Fruit fly (Drosophila melanogaster) whole organism, adult: Measurements from ENCODE around the gene Jhbp4.

Experiments
- CG11617 ChIP-seq: fragments of 200-800 bp; sonication (Bioruptor generic); optimal IDR thresholded peaks from 2 replicates; lab custom pipeline; 2017; ENCODE audit warnings: mild to moderate bottlenecking, missing biosample characterization, missing genetic modification reagents, missing genetic modification characterization
- CG12768 ChIP-seq: fragments of 200-800 bp; sonication (Bioruptor generic); optimal IDR thresholded peaks from 2 replicates; lab custom pipeline; 2017; ENCODE audit warnings: missing biosample characterization, missing genetic modification characterization, mild to moderate bottlenecking, moderate library complexity, missing genetic modification reagents
- CG14711 ChIP-seq: fragments of 200-800 bp; sonication (Bioruptor generic); optimal IDR thresholded peaks from 2 replicates; lab custom pipeline; 2018; ENCODE audit warnings: missing biosample characterization, mild to moderate bottlenecking, missing genetic modification characterization, moderate library complexity
- CG1620 ChIP-seq: fragments of 200-800 bp; sonication (Bioruptor generic); optimal IDR thresholded peaks from 2 replicates; lab custom pipeline; 2016; ENCODE audit warnings: missing biosample characterization, missing genetic modification characterization
- CG33017 ChIP-seq: fragments of 200-800 bp; sonication (Bioruptor generic); optimal IDR thresholded peaks from 2 replicates; lab custom pipeline; 2018; ENCODE audit warnings: missing biosample characterization, mild to moderate bottlenecking, missing genetic modification characterization, moderate library complexity
- CG5204 ChIP-seq: fragments of 200-800 bp; sonication (Bioruptor generic); optimal IDR thresholded peaks from 2 replicates; lab custom pipeline; 2016; ENCODE audit warnings: missing biosample characterization, missing genetic modification characterization
- CG7045 ChIP-seq: fragments of 200-800 bp; sonication (Bioruptor generic); optimal IDR thresholded peaks from 2 replicates; lab custom pipeline; 2017; ENCODE audit warnings: missing biosample characterization, mild to moderate bottlenecking, missing genetic modification characterization
- CG7101 ChIP-seq: fragments of 200-800 bp; sonication (Bioruptor generic); optimal IDR thresholded peaks from 2 replicates; lab custom pipeline; 2018; ENCODE audit warnings: missing biosample characterization, mild to moderate bottlenecking, missing genetic modification characterization, moderate library complexity
- Clk ChIP-seq: fragments of 200-800 bp; sonication (Bioruptor generic); optimal IDR thresholded peaks from 2 replicates; lab custom pipeline; 2017; ENCODE audit warnings: missing biosample characterization, missing genetic modification characterization
- Crg-1 ChIP-seq: fragments of 200-800 bp; sonication (Bioruptor generic); optimal IDR thresholded peaks from 2 replicates; lab custom pipeline; 2016; ENCODE audit warnings: missing biosample characterization, missing genetic modification characterization
- Hr96 ChIP-seq: fragments of 200-800 bp; sonication (Bioruptor generic); optimal IDR thresholded peaks from 2 replicates; lab custom pipeline; 2016; ENCODE audit warnings: missing biosample characterization, missing genetic modification characterization
- Mnt ChIP-seq: fragments of 200-800 bp; sonication (Bioruptor generic); optimal IDR thresholded peaks from 2 replicates; lab custom pipeline; 2016; ENCODE audit warnings: missing biosample characterization, mild to moderate bottlenecking, missing genetic modification characterization
- bab1 ChIP-seq: fragments of 200-800 bp; sonication (Bioruptor generic); optimal IDR thresholded peaks from 3 replicates; lab custom pipeline; 2019; ENCODE audit warnings: missing biosample characterization, mild to moderate bottlenecking, missing genetic modification characterization, moderate library complexity
- cic ChIP-seq: fragments of 200-800 bp; sonication (Bioruptor generic); optimal IDR thresholded peaks from 2 replicates; lab custom pipeline; 2017; ENCODE audit warnings: missing biosample characterization, mild to moderate bottlenecking, missing genetic modification characterization, moderate library complexity
- cnc ChIP-seq, 2 experiments: fragments of >200 bp; optimal IDR thresholded peaks; 2 replicates each; lab custom pipeline; 2017
- kay ChIP-seq: fragments of 200-800 bp; sonication (Bioruptor generic); peaks from one replicate; lab custom pipeline; 2016; ENCODE audit warnings: missing biosample characterization, missing genetic modification characterization, borderline replicate concordance
- ovo ChIP-seq: fragments of 200-800 bp; sonication (Bioruptor generic); optimal IDR thresholded peaks from 2 replicates; lab custom pipeline; 2016; ENCODE audit warnings: missing biosample characterization, missing genetic modification characterization
- pad ChIP-seq: fragments of 200-800 bp; sonication (Bioruptor generic); optimal IDR thresholded peaks from 3 replicates; lab custom pipeline; 2017; ENCODE audit warnings: missing biosample characterization, missing genetic modification characterization, mild to moderate bottlenecking, moderate library complexity, missing genetic modification reagents
- tj ChIP-seq: fragments of 200-800 bp; sonication (Bioruptor generic); optimal IDR thresholded peaks from 3 replicates; lab custom pipeline; 2017; ENCODE audit warnings: missing biosample characterization, mild to moderate bottlenecking, missing genetic modification characterization, moderate library complexity
- toe ChIP-seq: fragments of 200-800 bp; sonication (Bioruptor generic); optimal IDR thresholded peaks from 2 replicates; lab custom pipeline; 2016; ENCODE audit warnings: missing biosample characterization, missing genetic modification characterization

The Jhbp4 gene

DNA sequence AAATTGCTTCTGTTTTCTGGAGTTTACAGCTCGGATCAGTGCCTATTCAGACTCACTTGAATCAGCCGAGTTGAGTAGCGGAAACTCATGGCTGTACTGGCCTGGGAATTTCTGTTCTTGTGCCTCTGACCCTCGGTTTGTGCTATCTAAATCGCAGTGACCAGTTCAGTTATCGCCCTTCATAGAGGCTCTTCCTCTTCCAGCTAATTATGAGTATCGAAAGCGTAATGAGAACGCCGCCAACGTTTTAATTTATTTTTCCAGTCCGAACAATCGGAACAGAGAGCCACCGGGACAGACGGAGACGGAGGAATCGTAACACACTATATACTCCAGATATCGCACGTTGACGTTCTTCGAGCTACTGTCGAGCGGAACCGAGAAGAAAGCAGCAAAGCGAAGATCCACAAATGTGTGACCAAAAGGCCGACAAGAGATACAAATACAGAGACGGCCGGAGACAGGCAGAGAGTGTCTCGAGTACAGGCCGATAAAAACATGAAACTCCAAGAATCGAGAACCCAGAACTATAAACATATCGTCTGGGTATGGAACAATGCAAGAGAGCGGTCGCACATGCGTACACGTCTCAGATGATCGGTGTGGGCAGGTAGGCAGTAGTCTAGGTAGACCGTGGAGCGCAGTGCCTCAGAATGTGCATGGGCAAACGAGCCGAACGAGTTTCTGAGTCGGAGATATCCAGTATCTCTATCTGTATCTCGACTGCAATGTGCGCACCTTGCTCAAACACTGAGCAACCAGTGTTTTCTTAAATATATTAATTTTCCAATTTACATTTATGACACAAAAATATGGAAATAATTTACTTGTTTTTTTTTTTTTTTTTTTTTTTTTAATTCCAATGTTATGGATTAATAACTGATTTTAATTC is 28.6 kb downstream of the Jhbp4 start:
- TF ChIP-seq Hr96 (GFP tag; lab: Kevin White, UChicago) (no peak), CG12768 (GFP tag; lab: Kevin White, UChicago) (no peak), CG5204 (GFP tag; lab: Kevin White, UChicago) (peak; percentile 5), CG7045 (GFP tag; lab: Kevin White, UChicago) (no peak)

DNA sequence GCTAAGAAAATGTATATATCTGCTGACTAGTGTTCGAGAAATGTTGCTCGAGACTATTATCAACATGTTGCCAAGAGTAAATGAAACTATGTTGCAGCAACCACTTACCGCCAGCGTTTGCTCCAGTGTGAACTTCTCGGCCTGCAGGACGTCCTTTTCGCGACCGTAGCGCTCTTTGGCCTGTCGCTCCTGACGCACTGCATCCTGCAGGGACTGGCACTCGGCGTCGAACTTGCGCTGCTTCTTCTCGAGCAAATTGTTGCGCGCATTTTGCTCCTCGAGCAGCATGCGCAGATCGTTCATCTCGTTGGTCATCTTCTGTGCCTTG is 29.2 kb downstream of the Jhbp4 start:
- no peak for TF ChIP-seq ovo (GFP tag; lab: Kevin White, UChicago)
- no peak for TF ChIP-seq tj (GFP tag; lab: Kevin White, UChicago)
- TF ChIP-seq CG7045 (GFP tag; lab: Kevin White, UChicago), result no peak
- TF ChIP-seq CG1620 (GFP tag; lab: Kevin White, UChicago), result no peak
- TF ChIP-seq Hr96 (GFP tag; lab: Kevin White, UChicago), result no peak
- TF ChIP-seq Mnt (GFP tag; lab: Kevin White, UChicago), result no peak
- no peak for TF ChIP-seq CG12768 (GFP tag; lab: Kevin White, UChicago)
- no peak for TF ChIP-seq CG5204 (GFP tag; lab: Kevin White, UChicago)
- no peak for TF ChIP-seq kay (GFP tag; lab: Kevin White, UChicago)
- no peak for TF ChIP-seq pad (GFP tag; lab: Kevin White, UChicago)
- no peak for TF ChIP-seq cic
- no peak for TF ChIP-seq cnc (optimal IDR thresholded peaks at IDR 0.05; lab: Kevin White, UChicago)

DNA sequence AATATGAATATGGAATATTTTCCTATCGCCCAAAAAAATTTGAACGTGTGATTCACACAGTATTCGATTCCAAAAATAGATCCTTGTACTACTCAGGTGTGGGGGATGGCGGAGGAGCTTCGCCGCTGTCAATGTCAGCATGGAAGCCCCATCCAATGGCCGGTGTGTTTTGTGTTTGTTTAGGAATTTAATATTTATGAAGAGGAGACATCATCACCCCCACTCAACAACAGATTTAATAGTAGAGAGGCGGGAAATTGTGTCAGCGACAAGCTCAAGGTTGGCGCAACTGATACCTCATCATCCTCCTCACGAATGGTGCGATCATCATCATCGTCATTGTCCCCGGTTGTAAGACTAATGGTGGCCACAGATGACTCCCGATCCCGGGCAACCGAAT is 30.8 kb downstream of the Jhbp4 start:
- no peak for TF ChIP-seq kay (GFP tag; lab: Kevin White, UChicago)
- no peak for TF ChIP-seq CG11617 (GFP tag; lab: Kevin White, UChicago)

DNA sequence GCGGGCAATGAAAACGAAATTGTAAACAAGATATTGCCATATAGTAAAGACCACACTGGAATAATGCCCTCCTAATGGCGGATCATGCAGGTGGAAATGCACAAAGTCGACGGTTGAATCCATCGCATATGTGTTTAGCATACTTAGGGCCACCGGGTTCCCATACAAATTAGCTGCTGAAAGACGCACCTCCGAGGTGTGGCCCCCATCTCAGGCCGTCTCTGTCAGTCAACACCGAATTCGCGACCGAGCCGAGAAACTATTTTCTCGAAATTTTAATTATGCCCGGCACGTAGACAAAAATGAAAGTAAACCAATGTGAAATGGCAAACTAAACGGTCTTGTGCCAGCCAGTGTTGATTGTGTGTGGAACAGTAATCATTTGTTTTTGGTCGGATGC is 34.9 kb downstream of the Jhbp4 start:
- TF ChIP-seq cic, result no peak
- TF ChIP-seq CG12768 (GFP tag; lab: Kevin White, UChicago), result no peak

DNA sequence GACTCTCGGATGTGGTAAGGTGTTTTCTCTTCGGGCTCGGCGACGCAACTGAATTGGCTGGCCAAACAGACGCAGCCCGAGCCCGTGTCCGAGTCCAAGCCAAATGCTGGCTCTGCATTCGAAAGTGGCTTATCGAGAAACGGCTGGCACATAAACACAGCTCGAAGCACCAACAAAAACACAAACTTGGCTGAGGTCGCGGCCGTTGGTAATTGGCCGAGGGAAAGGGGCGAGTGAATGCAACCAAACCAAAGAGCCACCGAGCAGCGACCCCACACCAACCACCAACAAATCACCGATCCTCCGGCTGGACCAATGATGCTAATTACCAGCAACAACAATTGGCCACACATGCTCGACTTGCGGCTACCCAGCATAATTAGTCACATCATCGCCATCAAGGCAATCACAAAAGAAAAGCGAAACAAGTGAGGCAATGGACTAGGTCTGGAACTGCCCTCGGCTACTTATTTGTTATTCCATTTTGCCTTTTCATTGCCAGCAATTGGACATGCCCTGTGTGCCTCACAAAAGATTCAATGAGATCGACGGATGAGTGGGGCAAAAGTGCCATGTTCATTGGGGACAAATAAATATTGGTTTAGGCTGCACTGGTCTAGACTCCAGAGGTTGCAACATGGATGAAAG is 37.8 kb downstream of the Jhbp4 start, which contains the start of gene CG32855:
Gene CG32855, minus strand, starts transcription at position 51 of the 648 bp plus-strand sequence.
- no peak for TF ChIP-seq CG33017 (tag; lab: Kevin White, UChicago)
- TF ChIP-seq CG11617 (GFP tag; lab: Kevin White, UChicago), result no peak
- no peak for TF ChIP-seq CG14711 (tag; lab: Kevin White, UChicago)
- no peak for TF ChIP-seq kay (GFP tag; lab: Kevin White, UChicago)
- TF ChIP-seq toe (GFP tag; lab: Kevin White, UChicago), result no peak
- TF ChIP-seq CG7045 (GFP tag; lab: Kevin White, UChicago), result no peak
- TF ChIP-seq cnc (optimal IDR thresholded peaks at IDR 0.05; lab: Kevin White, UChicago), result no peak
- no peak for TF ChIP-seq CG1620 (GFP tag; lab: Kevin White, UChicago)
- TF ChIP-seq Clk, result no peak
- TF ChIP-seq Hr96 (GFP tag; lab: Kevin White, UChicago), result no peak
- no peak for TF ChIP-seq cic
- no peak for TF ChIP-seq bab1
- TF ChIP-seq Mnt (GFP tag; lab: Kevin White, UChicago), result no peak
- TF ChIP-seq Crg-1 (GFP tag; lab: Kevin White, UChicago), result no peak
- TF ChIP-seq CG5204 (GFP tag; lab: Kevin White, UChicago), result no peak
- no peak for TF ChIP-seq tj (GFP tag; lab: Kevin White, UChicago)
- no peak for TF ChIP-seq CG12768 (GFP tag; lab: Kevin White, UChicago)
- TF ChIP-seq pad (GFP tag; lab: Kevin White, UChicago), result no peak
- TF ChIP-seq ovo (GFP tag; lab: Kevin White, UChicago), result no peak
- TF ChIP-seq CG7101 (tag; lab: Kevin White, UChicago), result no peak

DNA sequence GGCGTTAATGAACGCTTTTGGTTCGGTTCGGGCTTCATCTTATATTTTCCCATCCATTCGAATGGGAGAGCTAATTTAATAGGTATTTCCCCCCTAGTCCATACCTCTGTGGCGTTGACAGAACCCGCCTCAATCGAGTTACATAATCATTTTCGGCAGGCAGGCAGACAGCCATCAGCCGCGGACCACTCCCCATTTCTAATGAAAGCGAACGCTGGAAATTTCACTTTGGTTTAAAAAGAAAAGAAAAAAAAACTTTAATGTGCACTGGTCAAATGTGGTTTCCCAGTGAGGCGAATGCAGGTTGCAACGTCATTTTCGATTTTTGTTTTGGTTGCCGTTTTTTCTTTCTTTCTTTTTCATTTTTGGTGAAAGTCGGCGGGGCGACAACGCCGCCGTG is 39.1 kb downstream of the Jhbp4 start:
- TF ChIP-seq tj (GFP tag; lab: Kevin White, UChicago) (no peak), CG12768 (GFP tag; lab: Kevin White, UChicago) (no peak), CG7045 (GFP tag; lab: Kevin White, UChicago) (no peak), toe (GFP tag; lab: Kevin White, UChicago) (no peak), cnc (optimal IDR thresholded peaks at IDR 0.05; lab: Kevin White, UChicago) (no peak), Clk (no peak), bab1 (no peak), CG1620 (GFP tag; lab: Kevin White, UChicago) (no peak), Hr96 (GFP tag; lab: Kevin White, UChicago) (no peak), pad (GFP tag; lab: Kevin White, UChicago) (no peak), CG11617 (GFP tag; lab: Kevin White, UChicago) (no peak), Mnt (GFP tag; lab: Kevin White, UChicago) (no peak), CG7101 (tag; lab: Kevin White, UChicago) (no peak), CG14711 (tag; lab: Kevin White, UChicago) (no peak), ovo (GFP tag; lab: Kevin White, UChicago) (no peak)
